Fruit fly (Drosophila melanogaster): ENCODE measurements around the gene CG7142.

Gene CG7142

dm6 chr3R:18242089-18242955 lies 37.0 kb downstream of the CG7142 start, which contains the start of the genes CG7156 and 14-3-3epsilon (continued):
- peak in 1 of 2 experiments; percentile 65 for TF ChIP-seq bsh (GFP tag; optimal IDR thresholded peaks at IDR 0.05)
- peak; percentile 81 for TF ChIP-seq Ets65A (GFP tag)
- TF ChIP-seq Hand (GFP tag; optimal IDR thresholded peaks at IDR 0.05), result no peak
- no peak for TF ChIP-seq Gsc (GFP tag; IDR thresholded peaks at IDR 0.05)
- TF ChIP-seq CG17568 (GFP tag; optimal IDR thresholded peaks at IDR 0.05), result peak; percentile 66
- peak; percentile 6 for TF ChIP-seq CG33557 (GFP tag; optimal IDR thresholded peaks at IDR 0.05)
- TF ChIP-seq ken (GFP tag; IDR thresholded peaks at IDR 0.05), result no peak
- TF ChIP-seq gcm (GFP tag; optimal IDR thresholded peaks at IDR 0.05), result peak; percentile 69
- TF ChIP-seq ab (GFP tag; optimal IDR thresholded peaks at IDR 0.05), result no peak
- peak; percentile 49 for TF ChIP-seq dm (GFP tag; optimal IDR thresholded peaks at IDR 0.05)
- TF ChIP-seq Eip74EF (GFP tag; optimal IDR thresholded peaks at IDR 0.05), result peak in 1 of 2 experiments; percentile 22
- TF ChIP-seq B-H1 (GFP tag; IDR thresholded peaks at IDR 0.05), result no peak; the same call in 2 of the 3 replicates
- peak; percentile 49 for TF ChIP-seq Nf-YC (tag; optimal IDR thresholded peaks at IDR 0.05)
- TF ChIP-seq CG4404 (GFP tag; IDR thresholded peaks at IDR 0.05), result no peak
- TF ChIP-seq fd64A (GFP tag; optimal IDR thresholded peaks at IDR 0.05), result no peak
- TF ChIP-seq CG6175 (GFP tag; IDR thresholded peaks at IDR 0.05), result no peak
- 0 out of 2 replicates have a peak, but pooled peaks have one; percentile 23 for TF ChIP-seq sim (GFP tag; IDR thresholded peaks at IDR 0.05)
- TF ChIP-seq CG8765 (GFP tag; IDR thresholded peaks at IDR 0.05), result no peak
- 0 out of 2 replicates have a peak, but pooled peaks have one; percentile 24 for TF ChIP-seq CG4360 (GFP tag; IDR thresholded peaks at IDR 0.05)
- TF ChIP-seq CG15601 (tag; optimal IDR thresholded peaks at IDR 0.05), result peak; percentile 71
- no peak for TF ChIP-seq CG1647 (GFP tag; optimal IDR thresholded peaks at IDR 0.05)
- TF ChIP-seq E2f2 (GFP tag; IDR thresholded peaks at IDR 0.05), result peak; percentile 48
- TF ChIP-seq grau (tag; optimal IDR thresholded peaks at IDR 0.05), result peak; percentile 45
- TF ChIP-seq CG17328 (GFP tag; IDR thresholded peaks at IDR 0.05), result peak; percentile 69
- peak; percentile 28 for TF ChIP-seq salm (tag; optimal IDR thresholded peaks at IDR 0.05)
- peak; percentile 59 for TF ChIP-seq CG13287 (GFP tag; IDR thresholded peaks at IDR 0.05; ENCODE audit: partially characterized antibody)
- peak; percentile 19 for TF ChIP-seq HHEX (GFP tag; optimal IDR thresholded peaks at IDR 0.05)
- peak; percentile 4 for TF ChIP-seq CG16863 (GFP tag; optimal IDR thresholded peaks at IDR 0.05)
- TF ChIP-seq Sin3A (optimal IDR thresholded peaks at IDR 0.05), result peak; percentile 98
- TF ChIP-seq Ravus (GFP tag; IDR thresholded peaks at IDR 0.05), result no peak
- TF ChIP-seq gsb-n (tag; optimal IDR thresholded peaks at IDR 0.05), result peak; percentile 37
- no peak for TF ChIP-seq gcm2 (GFP tag; optimal IDR thresholded peaks at IDR 0.05)
- TF ChIP-seq CG8290 (GFP tag; optimal IDR thresholded peaks at IDR 0.05), result peak; percentile 42
- no peak for TF ChIP-seq CG8290 (tag; optimal IDR thresholded peaks at IDR 0.05)
- no peak for TF ChIP-seq CG6683 (GFP tag; optimal IDR thresholded peaks at IDR 0.05)
- no peak for TF ChIP-seq Aef1 (GFP tag; IDR thresholded peaks at IDR 0.05)
- TF ChIP-seq CG34376 (GFP tag; optimal IDR thresholded peaks at IDR 0.05), result no peak
- peak; percentile 47 for TF ChIP-seq Max (GFP tag; optimal IDR thresholded peaks at IDR 0.05)
- peak; percentile 36; the same call in 1 of the 2 replicates for TF ChIP-seq seq (GFP tag; IDR thresholded peaks at IDR 0.05)
- TF ChIP-seq CG9215 (GFP tag; IDR thresholded peaks at IDR 0.05), result no peak
- no peak for TF ChIP-seq crol (GFP tag; IDR thresholded peaks at IDR 0.05)
- TF ChIP-seq PHDP (tag; optimal IDR thresholded peaks at IDR 0.05), result peak; percentile 75
- TF ChIP-seq Adf1 (GFP tag; IDR thresholded peaks at IDR 0.05), result peak; percentile 41; the same call in 1 of the 2 replicates
- TF ChIP-seq CG2875 (GFP tag; optimal IDR thresholded peaks at IDR 0.05), result peak; percentile 15
- TF ChIP-seq CG8089 (GFP tag; optimal IDR thresholded peaks at IDR 0.05), result no peak
- TF ChIP-seq croc (GFP tag; conservative IDR thresholded peaks at IDR 0.05), result no peak
- TF ChIP-seq ERR (GFP tag; optimal IDR thresholded peaks at IDR 0.05), result no peak
- TF ChIP-seq Rfx (GFP tag; IDR thresholded peaks at IDR 0.05), result peak; percentile 38
- TF ChIP-seq tap (tag; optimal IDR thresholded peaks at IDR 0.05), result peak; percentile 16
- TF ChIP-seq Dfd (GFP tag; optimal IDR thresholded peaks at IDR 0.05), result no peak
